Worm (Caenorhabditis elegans): ENCODE data around the gene glt-6.

The glt-6 gene

ce11 chrIV:7507305-7507704 is 3.9 kb downstream of the glt-6 start (continued):
- TF ChIP-seq mdl-1 (tag; optimal IDR thresholded peaks at IDR 0.05) (peak in 1 of 2 experiments; percentile 86), aha-1 (tag; optimal IDR thresholded peaks at IDR 0.05) (no peak), mef-2 (tag; optimal IDR thresholded peaks at IDR 0.05) (no peak), ama-1 (optimal IDR thresholded peaks at IDR 0.05) (peak; percentile 79), egl-13 (tag; optimal IDR thresholded peaks at IDR 0.05) (no peak), elt-2 (tag; optimal IDR thresholded peaks at IDR 0.05) (peak; percentile 29), xbp-1 (tag; optimal IDR thresholded peaks at IDR 0.05) (no peak), nhr-237 (tag; optimal IDR thresholded peaks at IDR 0.05) (no peak), C04F5.9 (tag; optimal IDR thresholded peaks at IDR 0.05) (peak; percentile 2), rnt-1 (tag; optimal IDR thresholded peaks at IDR 0.05) (peak; percentile 60), sptf-1 (tag; optimal IDR thresholded peaks at IDR 0.05) (no peak), lin-35 (GFP tag; optimal IDR thresholded peaks at IDR 0.05) (peak; percentile 28 to 80), zag-1 (tag; optimal IDR thresholded peaks at IDR 0.05) (no peak), dpl-1 (GFP tag; optimal IDR thresholded peaks at IDR 0.05) (peak in 2 of 3 experiments; percentile 51 to 66), unc-130 (tag; optimal IDR thresholded peaks at IDR 0.05) (peak; percentile 73), lin-15B (tag; optimal IDR thresholded peaks at IDR 0.05) (no peak), ceh-8 (GFP tag; optimal IDR thresholded peaks at IDR 0.05) (no peak), tbx-2 (tag; optimal IDR thresholded peaks at IDR 0.05) (no peak), unc-98 (GFP tag; IDR thresholded peaks at IDR 0.05) (no peak), nhr-85 (tag) (peak; percentile 81), snpc-4 (tag; optimal IDR thresholded peaks at IDR 0.05) (no peak), fkh-10 (GFP tag; optimal IDR thresholded peaks at IDR 0.05) (no peak), ztf-11 (tag; optimal IDR thresholded peaks at IDR 0.05) (no peak), swsn-7 (tag; optimal IDR thresholded peaks at IDR 0.05) (peak; percentile 35), nhr-20 (tag; optimal IDR thresholded peaks at IDR 0.05) (peak; percentile 75), nhr-84 (tag; optimal IDR thresholded peaks at IDR 0.05) (no peak), ceh-82 (tag; optimal IDR thresholded peaks at IDR 0.05) (peak in 1 of 3 experiments; percentile 21), ceh-88 (GFP tag; IDR thresholded peaks at IDR 0.05) (no peak), efl-3 (GFP tag; optimal IDR thresholded peaks at IDR 0.05) (no peak), fkh-4 (tag; optimal IDR thresholded peaks at IDR 0.05; ENCODE audit: borderline replicate concordance) (no peak), aly-2 (tag; optimal IDR thresholded peaks at IDR 0.05) (no peak), F16B12.6 (tag; optimal IDR thresholded peaks at IDR 0.05) (no peak), sox-4 (tag; optimal IDR thresholded peaks at IDR 0.05) (no peak), jun-1 (tag; optimal IDR thresholded peaks at IDR 0.05) (no peak), nhr-90 (tag; optimal IDR thresholded peaks at IDR 0.05; ENCODE audit: poor library complexity) (peak; percentile 67), nhr-12 (tag; optimal IDR thresholded peaks at IDR 0.05) (no peak), snu-23 (GFP tag; optimal IDR thresholded peaks at IDR 0.05) (peak; percentile 69), mep-1 (tag; optimal IDR thresholded peaks at IDR 0.05) (peak; percentile 53), elt-3 (tag; optimal IDR thresholded peaks at IDR 0.05) (peak in 1 of 6 experiments; percentile 65), nhr-76 (tag; optimal IDR thresholded peaks at IDR 0.05) (no peak), sup-37 (GFP tag; optimal IDR thresholded peaks at IDR 0.05) (no peak), nhr-19 (GFP tag; conservative IDR thresholded peaks at IDR 0.05) (peak; percentile 67), tlp-1 (tag; optimal IDR thresholded peaks at IDR 0.05) (no peak), lin-39 (tag; optimal IDR thresholded peaks at IDR 0.05) (peak; percentile 9), alr-1 (tag; optimal IDR thresholded peaks at IDR 0.05; ENCODE audit: borderline replicate concordance) (no peak), nhr-47 (tag; optimal IDR thresholded peaks at IDR 0.05) (peak; percentile 32), mab-9 (GFP tag; IDR thresholded peaks at IDR 0.05) (no peak), hlh-17 (GFP tag; optimal IDR thresholded peaks at IDR 0.05; ENCODE audit: borderline replicate concordance) (no peak), nhr-71 (tag; optimal IDR thresholded peaks at IDR 0.05) (peak; percentile 83), hpl-2 (GFP tag; optimal IDR thresholded peaks at IDR 0.05) (no peak)
